Fruit fly (Drosophila melanogaster) whole organism, embryonic: ENCODE measurements around the gene mib2.
A peak's percentile ranks its signal among the peaks of the same experiment; 100 is the strongest.

Source experiments
- Antp ChIP-seq: fragments of 200-800 bp; sonication (Bioruptor generic); optimal IDR thresholded peaks from 3 replicates; lab custom pipeline; 2016; ENCODE audit warnings: missing biosample characterization, missing genetic modification characterization
- BEAF-32 ChIP-seq: fragments of 200-800 bp; sonication (Bioruptor generic); optimal IDR thresholded peaks from 3 replicates; lab custom pipeline; 2017; ENCODE audit warnings: missing biosample characterization, missing genetic modification characterization, mild to moderate bottlenecking, moderate library complexity, missing genetic modification reagents
- Bgb ChIP-seq: fragments of 200-800 bp; sonication (Bioruptor generic); IDR thresholded peaks from 2 replicates; pipeline ENCODE4 v1.3.6; 2022; ENCODE audit warnings: missing biosample characterization, missing genetic modification characterization; ENCODE audit not compliant: partially characterized antibody
- CG12071 ChIP-seq: fragments of 200-800 bp; sonication (Bioruptor generic); optimal IDR thresholded peaks from 3 replicates; lab custom pipeline; 2018; ENCODE audit warnings: missing biosample characterization, mild to moderate bottlenecking, missing genetic modification characterization
- CG1233 ChIP-seq: fragments of 200-800 bp; sonication (Bioruptor generic); optimal IDR thresholded peaks from 4 replicates; lab custom pipeline; 2018; ENCODE audit warnings: missing biosample characterization, mild to moderate bottlenecking, missing genetic modification characterization
- CG13296 ChIP-seq: fragments of 200-800 bp; sonication (Bioruptor generic); optimal IDR thresholded peaks from 3 replicates; lab custom pipeline; 2018; ENCODE audit warnings: missing biosample characterization, mild to moderate bottlenecking, missing genetic modification characterization
- CG15514 ChIP-seq: fragments of 200-800 bp; sonication (Bioruptor generic); optimal IDR thresholded peaks from 3 replicates; lab custom pipeline; 2017; ENCODE audit warnings: missing biosample characterization, missing genetic modification characterization, mild to moderate bottlenecking, moderate library complexity, missing genetic modification reagents
- CG16813 ChIP-seq: fragments of 200-800 bp; sonication (Bioruptor generic); IDR thresholded peaks from 3 replicates; pipeline ENCODE4 v1.3.6; 2022; ENCODE audit warnings: missing biosample characterization, missing genetic modification characterization; ENCODE audit not compliant: partially characterized antibody
- CG17328 ChIP-seq: fragments of 200-800 bp; sonication (Bioruptor generic); IDR thresholded peaks from 2 replicates; pipeline ENCODE4 v1.3.6; 2022; ENCODE audit warnings: missing biosample characterization, missing genetic modification characterization
- CG2129 ChIP-seq: fragments of 200-800 bp; sonication (Bioruptor generic); IDR thresholded peaks from 2 replicates; pipeline ENCODE4 v1.3.6; 2022; ENCODE audit warnings: missing biosample characterization, missing genetic modification characterization; ENCODE audit not compliant: partially characterized antibody
- CG6254 ChIP-seq: fragments of 200-800 bp; sonication (Bioruptor generic); optimal IDR thresholded peaks from 3 replicates; lab custom pipeline; 2017; ENCODE audit warnings: mild to moderate bottlenecking, missing biosample characterization, missing genetic modification reagents, missing genetic modification characterization
- CG6813 ChIP-seq: fragments of 200-800 bp; sonication (Bioruptor generic); optimal IDR thresholded peaks from 2 replicates; lab custom pipeline; 2017; ENCODE audit warnings: missing biosample characterization, missing genetic modification characterization, mild to moderate bottlenecking, moderate library complexity, missing genetic modification reagents
- CG7963 ChIP-seq: fragments of 200-800 bp; sonication (Bioruptor generic); IDR thresholded peaks from 3 replicates; pipeline ENCODE4 v1.3.6; 2022; ENCODE audit warnings: missing biosample characterization, missing genetic modification characterization; ENCODE audit not compliant: partially characterized antibody
- CG8944 ChIP-seq: fragments of 200-800 bp; sonication (Bioruptor generic); optimal IDR thresholded peaks from 3 replicates; lab custom pipeline; 2016; ENCODE audit warnings: missing biosample characterization, missing genetic modification characterization
- CG9727 ChIP-seq: fragments of 200-800 bp; sonication (Bioruptor generic); optimal IDR thresholded peaks from 3 replicates; lab custom pipeline; 2017; ENCODE audit warnings: missing biosample characterization, mild to moderate bottlenecking, missing genetic modification characterization
- D19B ChIP-seq: fragments of 200-800 bp; sonication (Bioruptor generic); optimal IDR thresholded peaks from 2 replicates; lab custom pipeline; 2017; ENCODE audit warnings: missing biosample characterization, mild to moderate bottlenecking, missing genetic modification characterization
- Dek ChIP-seq: fragments of 200-800 bp; sonication (Bioruptor generic); optimal IDR thresholded peaks from 3 replicates; lab custom pipeline; 2019; ENCODE audit warnings: missing biosample characterization, mild to moderate bottlenecking, missing genetic modification characterization, moderate library complexity
- Dref ChIP-seq: fragments of 200-800 bp; sonication (Bioruptor generic); IDR thresholded peaks from 2 replicates; pipeline ENCODE4 v1.3.6; 2022; ENCODE audit warnings: missing biosample characterization, missing genetic modification characterization
- E2f2 ChIP-seq: fragments of 200-800 bp; sonication (Bioruptor generic); IDR thresholded peaks from 2 replicates; pipeline ENCODE4 v1.3.6; 2022; ENCODE audit warnings: missing biosample characterization, missing genetic modification characterization
- H2.0 ChIP-seq: fragments of 200-800 bp; sonication (Bioruptor generic); IDR thresholded peaks from 2 replicates; pipeline ENCODE4 v1.3.6; 2022; ENCODE audit warnings: missing biosample characterization, missing genetic modification characterization
- HHEX ChIP-seq: fragments of 200-800 bp; sonication (Bioruptor generic); optimal IDR thresholded peaks from 3 replicates; lab custom pipeline; 2017; ENCODE audit warnings: missing biosample characterization, mild to moderate bottlenecking, missing genetic modification characterization, missing genetic modification reagents
- Hr78 ChIP-seq, 2 experiments: fragments of 200-800 bp in 1 of 2; fragments of >200 bp in 1 of 2; sonication (Bioruptor generic) in 1 of 2; optimal IDR thresholded peaks; 2 replicates each; lab custom pipeline; 2017 to 2019; ENCODE audit warnings: missing biosample characterization in 2 of 2, missing genetic modification characterization in 2 of 2, mild to moderate bottlenecking in 1 of 2, moderate library complexity in 1 of 2
- Lhr ChIP-seq: fragments of 200-800 bp; sonication (Bioruptor generic); optimal IDR thresholded peaks from 3 replicates; lab custom pipeline; 2017; ENCODE audit warnings: mild to moderate bottlenecking, missing biosample characterization, missing genetic modification reagents, missing genetic modification characterization
- MESR4 ChIP-seq: fragments of 200-800 bp; sonication (Bioruptor generic); optimal IDR thresholded peaks from 2 replicates; lab custom pipeline; 2018; ENCODE audit warnings: missing biosample characterization, mild to moderate bottlenecking, missing genetic modification characterization, moderate library complexity
- NC2β ChIP-seq: fragments of 200-800 bp; sonication (Bioruptor generic); optimal IDR thresholded peaks from 2 replicates; lab custom pipeline; 2016; ENCODE audit warnings: missing biosample characterization, missing genetic modification characterization
- Opbp ChIP-seq: fragments of 200-800 bp; sonication (Bioruptor generic); IDR thresholded peaks from 3 replicates; pipeline ENCODE4 v1.3.6; 2022; ENCODE audit warnings: missing biosample characterization, missing genetic modification characterization; ENCODE audit not compliant: partially characterized antibody
- Poxn ChIP-seq: fragments of 200-800 bp; sonication (Bioruptor generic); IDR thresholded peaks from 2 replicates; pipeline ENCODE4 v1.3.6; 2022; ENCODE audit warnings: missing biosample characterization, missing genetic modification characterization
- Sin3A ChIP-seq: fragments of >200 bp; optimal IDR thresholded peaks from 2 replicates; lab custom pipeline; 2018
- bab2 ChIP-seq: fragments of 200-800 bp; sonication (Bioruptor generic); optimal IDR thresholded peaks from 2 replicates; lab custom pipeline; 2016; ENCODE audit warnings: missing biosample characterization, missing genetic modification characterization
- esg ChIP-seq: fragments of 200-800 bp; sonication (Bioruptor generic); conservative IDR thresholded peaks from 2 replicates; pipeline ENCODE4 v1.3.6; 2022; ENCODE audit warnings: missing biosample characterization, missing genetic modification characterization
- fd96Cb ChIP-seq: fragments of 200-800 bp; sonication (Bioruptor generic); optimal IDR thresholded peaks from 2 replicates; lab custom pipeline; 2018; ENCODE audit warnings: missing biosample characterization, mild to moderate bottlenecking, missing genetic modification characterization, moderate library complexity
- fu2 ChIP-seq: fragments of 200-800 bp; sonication (Bioruptor generic); optimal IDR thresholded peaks from 2 replicates; lab custom pipeline; 2016; ENCODE audit warnings: missing biosample characterization, missing genetic modification characterization
- gro ChIP-seq: fragments of 200-800 bp; sonication (Bioruptor generic); optimal IDR thresholded peaks from 2 replicates; lab custom pipeline; 2016; ENCODE audit warnings: missing biosample characterization, missing genetic modification characterization
- h ChIP-seq: fragments of >200 bp; optimal IDR thresholded peaks from 2 replicates; lab custom pipeline; 2017
- hb ChIP-seq: fragments of 200-800 bp; sonication (Bioruptor generic); IDR thresholded peaks from 3 replicates; pipeline ENCODE4 v1.3.6; 2022; ENCODE audit warnings: missing biosample characterization, missing genetic modification characterization; ENCODE audit not compliant: partially characterized antibody
- hbn ChIP-seq: fragments of 200-800 bp; sonication (Bioruptor generic); IDR thresholded peaks from 2 replicates; pipeline ENCODE4 v1.3.6; 2022; ENCODE audit warnings: missing biosample characterization, missing genetic modification characterization; ENCODE audit not compliant: partially characterized antibody
- inv ChIP-seq: fragments of 200-800 bp; sonication (Bioruptor generic); IDR thresholded peaks from 2 replicates; pipeline ENCODE4 v1.3.6; 2022; ENCODE audit warnings: missing biosample characterization, missing genetic modification characterization; ENCODE audit not compliant: partially characterized antibody
- nmo ChIP-seq: fragments of 200-800 bp; sonication (Bioruptor generic); optimal IDR thresholded peaks from 2 replicates; lab custom pipeline; 2018; ENCODE audit warnings: missing biosample characterization, mild to moderate bottlenecking, missing genetic modification characterization, moderate library complexity
- odd ChIP-seq: fragments of 200-800 bp; sonication (Bioruptor generic); optimal IDR thresholded peaks from 2 replicates; lab custom pipeline; 2017; ENCODE audit warnings: missing biosample characterization, mild to moderate bottlenecking, missing genetic modification characterization
- phol ChIP-seq: fragments of 200-800 bp; sonication (Bioruptor generic); optimal IDR thresholded peaks from 3 replicates; lab custom pipeline; 2018; ENCODE audit warnings: missing biosample characterization, mild to moderate bottlenecking, missing genetic modification characterization, moderate library complexity
- ro ChIP-seq: fragments of 200-800 bp; sonication (Bioruptor generic); IDR thresholded peaks from 2 replicates; pipeline ENCODE4 v1.3.6; 2022; ENCODE audit warnings: missing biosample characterization, missing genetic modification characterization
- sima ChIP-seq: fragments of 200-800 bp; sonication (Bioruptor generic); optimal IDR thresholded peaks from 2 replicates; lab custom pipeline; 2016; ENCODE audit warnings: missing biosample characterization, missing genetic modification characterization
- sna ChIP-seq: fragments of 200-800 bp; sonication (Bioruptor generic); IDR thresholded peaks from 2 replicates; pipeline ENCODE4 v1.3.6; 2022; ENCODE audit warnings: missing biosample characterization, missing genetic modification characterization; ENCODE audit not compliant: partially characterized antibody
- tap ChIP-seq: fragments of 200-800 bp; optimal IDR thresholded peaks from 3 replicates; lab custom pipeline; 2019; ENCODE audit warnings: missing biosample characterization, mild to moderate bottlenecking, missing genetic modification characterization, moderate library complexity
- unc-4 ChIP-seq: fragments of 200-800 bp; sonication (Bioruptor generic); IDR thresholded peaks from 2 replicates; pipeline ENCODE4 v1.3.6; 2022; ENCODE audit warnings: missing biosample characterization, missing genetic modification characterization; ENCODE audit not compliant: partially characterized antibody
- vnd ChIP-seq: fragments of 200-800 bp; sonication (Bioruptor generic); IDR thresholded peaks from 3 replicates; pipeline ENCODE4 v1.3.6; 2022; ENCODE audit warnings: missing biosample characterization, missing genetic modification characterization; ENCODE audit not compliant: partially characterized antibody
- wdn ChIP-seq: fragments of 200-800 bp; sonication (Bioruptor generic); IDR thresholded peaks from 2 replicates; pipeline ENCODE4 v1.3.6; 2022; ENCODE audit warnings: missing biosample characterization, missing genetic modification characterization
- wor ChIP-seq: fragments of 200-800 bp; sonication (Bioruptor generic); IDR thresholded peaks from 2 replicates; pipeline ENCODE4 v1.3.6; 2022; ENCODE audit warnings: missing biosample characterization, missing genetic modification characterization
- zen2 ChIP-seq: fragments of 200-800 bp; sonication (Bioruptor generic); IDR thresholded peaks from 3 replicates; pipeline ENCODE4 v1.3.6; 2022; ENCODE audit warnings: missing biosample characterization, missing genetic modification characterization; ENCODE audit not compliant: partially characterized antibody

The mib2 gene

dm6 chr2L:19041590-19041989, 7.3 kb downstream of the mib2 start, which contains the start of gene Catsup (continued):
- TF ChIP-seq CG8944 (GFP tag; lab: Kevin White, UChicago) = no peak
- TF ChIP-seq MESR4 (GFP tag; lab: Kevin White, UChicago) = peak; percentile 54
- TF ChIP-seq CG6254 (GFP tag; lab: Kevin White, UChicago) = no peak
- peak; percentile 62; the same call in 2 of the 3 replicates for TF ChIP-seq CG7963 (GFP tag; lab: Robert Waterston, UW)
- peak; percentile 57; the same call in 1 of the 3 replicates for TF ChIP-seq Opbp (GFP tag; lab: Robert Waterston, UW)
- TF ChIP-seq HHEX (GFP tag; lab: Kevin White, UChicago) = no peak
- TF ChIP-seq nmo (GFP tag; lab: Kevin White, UChicago) = no peak
- no peak for TF ChIP-seq CG6813 (GFP tag; lab: Kevin White, UChicago)
- peak; percentile 43; the same call in 1 of the 3 replicates for TF ChIP-seq zen2 (GFP tag; lab: Robert Waterston, UW)
- no peak for TF ChIP-seq Lhr (GFP tag; lab: Kevin White, UChicago)
- no peak for TF ChIP-seq gro
- peak; percentile 73 for TF ChIP-seq BEAF-32 (GFP tag; lab: Kevin White, UChicago)
- no peak for TF ChIP-seq tap
- peak; percentile 18 for TF ChIP-seq CG15514 (GFP tag; lab: Kevin White, UChicago)
- TF ChIP-seq Poxn (GFP tag; lab: Robert Waterston, UW) = no peak
- TF ChIP-seq D19B (GFP tag; lab: Kevin White, UChicago) = no peak
- no peak for TF ChIP-seq Hr78 (GFP tag; optimal IDR thresholded peaks at IDR 0.05; lab: Kevin White, UChicago)
- TF ChIP-seq esg (GFP tag; lab: Robert Waterston, UW) = no peak
- TF ChIP-seq unc-4 = peak; percentile 70
- TF ChIP-seq Antp (GFP tag; lab: Kevin White, UChicago) = no peak
- no peak for TF ChIP-seq ro (GFP tag; lab: Robert Waterston, UW)
- TF ChIP-seq wdn (GFP tag; lab: Robert Waterston, UW) = no peak
- TF ChIP-seq NC2β (GFP tag; lab: Kevin White, UChicago) = no peak
- no peak for TF ChIP-seq H2.0 (GFP tag; lab: Robert Waterston, UW)
- no peak for TF ChIP-seq fd96Cb (tag; lab: Kevin White, UChicago)
- no peak for TF ChIP-seq CG17328
- no peak for TF ChIP-seq fu2 (GFP tag; lab: Kevin White, UChicago)
- TF ChIP-seq CG13296 (GFP tag; lab: Kevin White, UChicago) = no peak
- no peak; the same call in 1 of the 2 replicates for TF ChIP-seq CG2129 (GFP tag; lab: Robert Waterston, UW)
- TF ChIP-seq Bgb = peak; percentile 70
- TF ChIP-seq phol (tag; lab: Kevin White, UChicago) = peak; percentile 17
- TF ChIP-seq Dek (tag; lab: Kevin White, UChicago) = no peak
- TF ChIP-seq sna (GFP tag; lab: Robert Waterston, UW) = peak; percentile 78
- TF ChIP-seq CG12071 (GFP tag; lab: Kevin White, UChicago) = no peak
- TF ChIP-seq inv (GFP tag; lab: Robert Waterston, UW) = peak; percentile 61
- peak; percentile 20 for TF ChIP-seq Sin3A
- no peak for TF ChIP-seq h (lab: Kevin White, UChicago)
- TF ChIP-seq CG16813 (GFP tag; lab: Robert Waterston, UW) = peak; percentile 63; the same call in 2 of the 3 replicates
- TF ChIP-seq odd = no peak
- no peak for TF ChIP-seq CG9727
- no peak for TF ChIP-seq wor (GFP tag; lab: Robert Waterston, UW)
- no peak for TF ChIP-seq sima (GFP tag; lab: Kevin White, UChicago)
- TF ChIP-seq hbn (GFP tag; lab: Robert Waterston, UW) = peak; percentile 67
- peak; percentile 69 for TF ChIP-seq Dref (GFP tag; lab: Robert Waterston, UW)
- peak; percentile 58; the same call in 1 of the 3 replicates for TF ChIP-seq hb (GFP tag; lab: Robert Waterston, UW)
- peak; percentile 49; the same call in 1 of the 3 replicates for TF ChIP-seq vnd (GFP tag; lab: Robert Waterston, UW)
- no peak for TF ChIP-seq CG1233 (GFP tag; lab: Kevin White, UChicago)
- TF ChIP-seq bab2 (GFP tag; lab: Kevin White, UChicago) = no peak
- TF ChIP-seq E2f2 (GFP tag; lab: Robert Waterston, UW) = peak; percentile 39; the same call in 1 of the 2 replicates
